Worm (Caenorhabditis elegans) whole organism, young adult: ENCODE measurements around the gene viro-2.
"Not testable (repeated sequence)": the region's sequence is repeated elsewhere in the genome, so short reads cannot be mapped to it uniquely, and the experiment has no call there.

Experiments used
- B0019.2 ChIP-seq: fragments of 200-800 bp; sonication (Bioruptor generic); conservative IDR thresholded peaks from 2 replicates; pipeline ENCODE4 v1.3.6; 2022; ENCODE audit warnings: missing genetic modification reagents, missing genetic modification characterization, missing compliant biosample characterization
- B0035.1 ChIP-seq: sonication (generic microtip); optimal IDR thresholded peaks from 2 replicates; lab custom pipeline; 2016; ENCODE audit warnings: missing genetic modification characterization, mild to moderate bottlenecking, missing compliant biosample characterization, missing genotype, missing genetic modification reagents
- D2030.7 ChIP-seq: fragments of 200-800 bp; sonication (Bioruptor generic); IDR thresholded peaks from 2 replicates; pipeline ENCODE4 v1.3.6; 2022; ENCODE audit warnings: missing genetic modification reagents, missing genetic modification characterization, missing compliant biosample characterization
- F22D6.2 ChIP-seq: sonication (generic microtip); optimal IDR thresholded peaks from 2 replicates; lab custom pipeline; 2016; ENCODE audit warnings: mild to moderate bottlenecking, missing genetic modification characterization, missing compliant biosample characterization
- F23B12.7 ChIP-seq: sonication (generic microtip); optimal IDR thresholded peaks from 2 replicates; lab custom pipeline; 2017; ENCODE audit warnings: missing genetic modification characterization, mild to moderate bottlenecking, missing compliant biosample characterization, antibody characterized with exemption, moderate library complexity; ENCODE audit not compliant: insufficient read depth
- F33H1.4 ChIP-seq: fragments of 200-800 bp; sonication (Bioruptor generic); IDR thresholded peaks from 2 replicates; pipeline ENCODE4 v1.3.6; 2022; ENCODE audit warnings: missing genetic modification reagents, missing genetic modification characterization, missing compliant biosample characterization
- F49E8.2 ChIP-seq: sonication (generic microtip); optimal IDR thresholded peaks from 3 replicates; lab custom pipeline; 2017; ENCODE audit warnings: missing genetic modification characterization, mild to moderate bottlenecking, missing compliant biosample characterization, antibody characterized with exemption, moderate library complexity; ENCODE audit not compliant: insufficient read depth
- F52B5.7 ChIP-seq: sonication (generic microtip); optimal IDR thresholded peaks from 2 replicates; lab custom pipeline; 2016; ENCODE audit warnings: mild to moderate bottlenecking, missing genetic modification characterization, missing compliant biosample characterization
- Y79H2A.3 ChIP-seq: fragments of 200-800 bp; sonication (Bioruptor generic); conservative IDR thresholded peaks from 2 replicates; pipeline ENCODE4 v1.3.6; 2022; ENCODE audit warnings: missing genetic modification reagents, missing genetic modification characterization, missing compliant biosample characterization
- ZK185.1 ChIP-seq: sonication (generic microtip); optimal IDR thresholded peaks from 2 replicates; lab custom pipeline; 2016; ENCODE audit warnings: mild to moderate bottlenecking, missing genetic modification characterization, missing compliant biosample characterization; ENCODE audit not compliant: poor library complexity, severe bottlenecking
- ama-1 ChIP-seq, 3 experiments: fragments of 150-350 bp in 1 of 3; sonication (generic microtip) in 2 of 3; optimal IDR thresholded peaks; 2 replicates each; lab custom pipeline; 2014 to 2018; ENCODE audit warnings: missing biosample characterization in 2 of 3, missing genetic modification characterization in 2 of 3, missing genetic modification reagents in 2 of 3
- bed-2 ChIP-seq: fragments of 200-800 bp; sonication (Bioruptor generic); IDR thresholded peaks from 2 replicates; pipeline ENCODE4 v1.3.6; 2022; ENCODE audit warnings: missing genetic modification reagents, missing genetic modification characterization, missing compliant biosample characterization
- ceh-100 ChIP-seq: fragments of 200-800 bp; sonication (Bioruptor generic); IDR thresholded peaks from 2 replicates; pipeline ENCODE4 v1.3.6; 2022; ENCODE audit warnings: missing genetic modification reagents, missing genetic modification characterization, missing compliant biosample characterization
- dox-1 ChIP-seq: fragments of 200-800 bp; sonication (Bioruptor generic); IDR thresholded peaks from 2 replicates; pipeline ENCODE4 v1.3.6; 2022; ENCODE audit warnings: missing genetic modification reagents, missing genetic modification characterization, missing compliant biosample characterization
- dpl-1 ChIP-seq: fragments of 150-350 bp; optimal IDR thresholded peaks from 2 replicates; lab custom pipeline; 2014; ENCODE audit warnings: missing biosample characterization, missing genetic modification reagents, missing genetic modification characterization
- efl-1 ChIP-seq: fragments of 150-350 bp; optimal IDR thresholded peaks from 2 replicates; lab custom pipeline; 2014; ENCODE audit warnings: missing biosample characterization, missing genetic modification reagents, missing genetic modification characterization
- egl-18 ChIP-seq: fragments of 200-800 bp; sonication (Bioruptor generic); IDR thresholded peaks from 2 replicates; pipeline ENCODE4 v1.3.6; 2022; ENCODE audit warnings: missing genetic modification reagents, missing genetic modification characterization, missing compliant biosample characterization
- ekl-4 ChIP-seq: fragments of 200-800 bp; sonication (Bioruptor generic); IDR thresholded peaks from 2 replicates; pipeline ENCODE4 v1.3.6; 2022; ENCODE audit warnings: missing genetic modification reagents, missing genetic modification characterization, missing compliant biosample characterization
- him-1 ChIP-seq: sonication (generic microtip); optimal IDR thresholded peaks from 2 replicates; lab custom pipeline; 2016; ENCODE audit warnings: missing genotype, missing genetic modification reagents, missing genetic modification characterization, missing compliant biosample characterization
- hlh-12 ChIP-seq: sonication (generic microtip); optimal IDR thresholded peaks from 2 replicates; lab custom pipeline; 2016; ENCODE audit warnings: missing genetic modification characterization, missing compliant biosample characterization
- hrde-1 ChIP-seq: sonication (generic microtip); optimal IDR thresholded peaks from 2 replicates; lab custom pipeline; 2016; ENCODE audit warnings: missing genetic modification characterization, mild to moderate bottlenecking, missing compliant biosample characterization, moderate library complexity, missing genotype, missing genetic modification reagents, borderline replicate concordance
- hsf-1 ChIP-seq: fragments of 200-800 bp; sonication (Bioruptor generic); IDR thresholded peaks from 2 replicates; pipeline ENCODE4 v1.3.6; 2022; ENCODE audit warnings: missing genetic modification reagents, missing genetic modification characterization, missing compliant biosample characterization
- lin-54 ChIP-seq: fragments of 200-800 bp; sonication (Bioruptor generic); optimal IDR thresholded peaks from 2 replicates; lab custom pipeline; 2018; ENCODE audit warnings: mild to moderate bottlenecking, missing genetic modification characterization, missing compliant biosample characterization
- lsl-1 ChIP-seq: fragments of 200-800 bp; sonication (Bioruptor generic); optimal IDR thresholded peaks from 2 replicates; lab custom pipeline; 2018; ENCODE audit warnings: mild to moderate bottlenecking, missing genetic modification characterization, moderate library complexity, missing compliant biosample characterization
- lsy-27 ChIP-seq: sonication (generic microtip); optimal IDR thresholded peaks from 2 replicates; lab custom pipeline; 2017; ENCODE audit warnings: missing genetic modification characterization, mild to moderate bottlenecking, missing compliant biosample characterization, antibody characterized with exemption, missing genotype, borderline replicate concordance; ENCODE audit not compliant: insufficient read depth
- madf-6 ChIP-seq: fragments of 200-800 bp; sonication (Bioruptor generic); IDR thresholded peaks from 2 replicates; pipeline ENCODE4 v1.3.6; 2022; ENCODE audit warnings: missing genetic modification reagents, missing genetic modification characterization, missing compliant biosample characterization
- madf-8 ChIP-seq: fragments of 200-800 bp; sonication (Bioruptor generic); conservative IDR thresholded peaks from 2 replicates; pipeline ENCODE4 v1.3.6; 2022; ENCODE audit warnings: missing genetic modification reagents, missing genetic modification characterization, missing compliant biosample characterization
- mxl-1 ChIP-seq: sonication (generic microtip); optimal IDR thresholded peaks from 2 replicates; lab custom pipeline; 2016; ENCODE audit warnings: missing genetic modification characterization, missing compliant biosample characterization
- nfya-2 ChIP-seq: fragments of 200-800 bp; sonication (Bioruptor generic); IDR thresholded peaks from 2 replicates; pipeline ENCODE4 v1.3.6; 2022; ENCODE audit warnings: missing genetic modification reagents, missing genetic modification characterization, missing compliant biosample characterization
- nhr-80 ChIP-seq: sonication (generic microtip); optimal IDR thresholded peaks from 2 replicates; lab custom pipeline; 2016; ENCODE audit warnings: missing genetic modification characterization, missing compliant biosample characterization
- snpc-3.4 ChIP-seq: sonication (generic microtip); optimal IDR thresholded peaks from 2 replicates; lab custom pipeline; 2017; ENCODE audit warnings: missing genetic modification characterization, mild to moderate bottlenecking, missing compliant biosample characterization, antibody characterized with exemption, moderate library complexity, missing genotype, missing genetic modification reagents
- unc-130 ChIP-seq: sonication (generic microtip); optimal IDR thresholded peaks from 2 replicates; lab custom pipeline; 2016; ENCODE audit warnings: missing genetic modification reagents, missing genetic modification characterization, missing compliant biosample characterization
- unc-62 ChIP-seq: fragments of 150-350 bp; optimal IDR thresholded peaks from 2 replicates; lab custom pipeline; 2014; ENCODE audit warnings: missing biosample characterization, missing genetic modification reagents, missing genetic modification characterization
- xnd-1 ChIP-seq: sonication (generic microtip); optimal IDR thresholded peaks from 2 replicates; lab custom pipeline; 2016; ENCODE audit warnings: missing genotype, missing genetic modification reagents, missing genetic modification characterization, missing compliant biosample characterization
- zfh-2 ChIP-seq: fragments of 200-800 bp; sonication (Bioruptor generic); conservative IDR thresholded peaks from 2 replicates; pipeline ENCODE4 v1.3.6; 2022; ENCODE audit warnings: missing genetic modification reagents, missing genetic modification characterization, missing compliant biosample characterization
- zim-3 ChIP-seq: sonication (generic microtip); optimal IDR thresholded peaks from 2 replicates; lab custom pipeline; 2017; ENCODE audit warnings: mild to moderate bottlenecking, missing genetic modification characterization, moderate library complexity, missing compliant biosample characterization
- ztf-22 ChIP-seq: fragments of 200-800 bp; sonication (Bioruptor generic); optimal IDR thresholded peaks from 2 replicates; lab custom pipeline; 2018; ENCODE audit warnings: mild to moderate bottlenecking, missing genetic modification characterization, moderate library complexity, missing compliant biosample characterization
- ztf-26 ChIP-seq: sonication (generic microtip); optimal IDR thresholded peaks from 2 replicates; lab custom pipeline; 2017; ENCODE audit warnings: missing genetic modification characterization, missing compliant biosample characterization

Gene viro-2

ce11 chrIII:7128601-7129000, at the start of gene viro-2:
viro-2 (plus strand) TSS chrIII:7128901.
- not testable (repeated sequence) for TF ChIP-seq ekl-4 (GFP tag; lab: Robert Waterston, UW); snpc-3.4 (tag; lab: Kevin White, UChicago); F52B5.7 (tag; lab: Kevin White, UChicago)

- TF ChIP-seq lsy-27 (tag; lab: Kevin White, UChicago) (no peak), ztf-22 (no peak), mxl-1 (tag; lab: Kevin White, UChicago) (no peak), zim-3 (tag; lab: Kevin White, UChicago) (no peak), lsl-1 (GFP tag; lab: Kevin White, UChicago) (no peak), Y79H2A.3 (GFP tag; lab: Robert Waterston, UW) (no peak), zfh-2 (GFP tag; lab: Robert Waterston, UW) (no peak), xnd-1 (tag; lab: Kevin White, UChicago) (no peak), F22D6.2 (tag; lab: Kevin White, UChicago) (no peak)
- TF ChIP-seq, all 124 proteins: peak for 0
These were observed 48.0 kb upstream of the viro-2 start, which contains the start of gene ZK418.7 for ce11 chrIII:7080689-7081088. ZK418.7 (minus strand) TSS chrIII:7080789.

- TF ChIP-seq unc-62 (peak; percentile 1), ceh-100 (GFP tag; lab: Robert Waterston, UW) (no peak), hlh-12 (tag; lab: Kevin White, UChicago) (no peak), B0035.1 (tag; lab: Kevin White, UChicago) (no peak), zfh-2 (GFP tag; lab: Robert Waterston, UW) (no peak), nhr-80 (tag; lab: Kevin White, UChicago) (peak; percentile 41)
These were observed 47.2 kb upstream of the viro-2 start for ce11 chrIII:7081488-7081887.

- TF ChIP-seq ztf-26 = no peak
- no peak for TF ChIP-seq ama-1 (optimal IDR thresholded peaks at IDR 0.05; lab: Kevin White, UChicago)
- no peak for TF ChIP-seq ama-1 (GFP tag; optimal IDR thresholded peaks at IDR 0.05; lab: Kevin White, UChicago)
- no peak for TF ChIP-seq egl-18 (GFP tag; lab: Robert Waterston, UW)
- no peak for TF ChIP-seq ZK185.1 (tag; lab: Kevin White, UChicago)
These were observed 45.6 kb upstream of the viro-2 start for ce11 chrIII:7083106-7083505.

ce11 chrIII:7084908-7085307, 43.8 kb upstream of the viro-2 start, which contains the start of gene tofu-7:
tofu-7 (minus strand) TSS chrIII:7085018.
- TF ChIP-seq madf-6 (GFP tag; lab: Robert Waterston, UW) = 0 out of 2 replicates have a peak, but pooled peaks have one; percentile 34
- TF ChIP-seq efl-1 (GFP tag; lab: Kevin White, UChicago) = peak; percentile 80
- peak; percentile 34 for TF ChIP-seq lsl-1 (GFP tag; lab: Kevin White, UChicago)
- peak; percentile 51 for TF ChIP-seq F33H1.4 (GFP tag; lab: Robert Waterston, UW)
- TF ChIP-seq dpl-1 (GFP tag; lab: Kevin White, UChicago) = peak; percentile 27
- TF ChIP-seq madf-8 (GFP tag; lab: Robert Waterston, UW) = no peak
- TF ChIP-seq hsf-1 (GFP tag; lab: Robert Waterston, UW) = peak; percentile 6; the same call in 1 of the 2 replicates
- TF ChIP-seq hrde-1 (tag; lab: Kevin White, UChicago) = peak; percentile 11
- peak; percentile 30 for TF ChIP-seq him-1 (tag; lab: Kevin White, UChicago)
- peak; percentile 11 for TF ChIP-seq F49E8.2 (tag; lab: Kevin White, UChicago)
- TF ChIP-seq bed-2 = no peak
- peak; percentile 37; the same call in 1 of the 2 replicates for TF ChIP-seq dox-1 (GFP tag; lab: Robert Waterston, UW)
- TF ChIP-seq lin-54 (GFP tag; lab: Kevin White, UChicago) = peak; percentile 72
- peak; percentile 66; the same call in 1 of the 2 replicates for TF ChIP-seq B0019.2
- TF ChIP-seq D2030.7 = peak; percentile 28; the same call in 1 of the 2 replicates
- no peak for TF ChIP-seq nfya-2
- no peak for TF ChIP-seq unc-130 (GFP tag; lab: Kevin White, UChicago)
- peak; percentile 2 for TF ChIP-seq F23B12.7 (tag; lab: Kevin White, UChicago)
